Fruit fly (Drosophila melanogaster) whole organism, embryonic: ENCODE measurements around the gene Cp110.
A peak's percentile ranks its signal among the peaks of the same experiment; 100 is the strongest.

Experiments used
- Ada2b ChIP-seq: fragments of 200-800 bp; sonication (Bioruptor generic); IDR thresholded peaks from 2 replicates; pipeline ENCODE4 v1.3.6; 2022; ENCODE audit warnings: missing biosample characterization, missing genetic modification characterization
- B-H2 ChIP-seq: fragments of 200-800 bp; sonication (Bioruptor generic); optimal IDR thresholded peaks from 2 replicates; lab custom pipeline; 2018; ENCODE audit warnings: missing biosample characterization, mild to moderate bottlenecking, missing genetic modification characterization
- Blimp-1 ChIP-seq: fragments of 200-800 bp; sonication (Bioruptor generic); optimal IDR thresholded peaks from 3 replicates; lab custom pipeline; 2018; ENCODE audit warnings: missing biosample characterization, missing genetic modification characterization, mild to moderate bottlenecking, moderate library complexity, missing genetic modification reagents
- CG11398 ChIP-seq: fragments of 200-800 bp; sonication (Bioruptor generic); optimal IDR thresholded peaks from 2 replicates; lab custom pipeline; 2016; ENCODE audit warnings: missing biosample characterization, missing genetic modification characterization
- CG11723 ChIP-seq: fragments of 200-800 bp; sonication (Bioruptor generic); optimal IDR thresholded peaks from 2 replicates; lab custom pipeline; 2017; ENCODE audit warnings: missing biosample characterization, mild to moderate bottlenecking, missing genetic modification characterization
- CG12236 ChIP-seq: fragments of 200-800 bp; sonication (Bioruptor generic); optimal IDR thresholded peaks from 2 replicates; lab custom pipeline; 2016; ENCODE audit warnings: missing biosample characterization, missing genetic modification characterization
- CG12299 ChIP-seq: fragments of 200-800 bp; sonication (Bioruptor generic); optimal IDR thresholded peaks from 2 replicates; lab custom pipeline; 2018; ENCODE audit warnings: missing biosample characterization, mild to moderate bottlenecking, missing genetic modification characterization
- CG1233 ChIP-seq: fragments of 200-800 bp; sonication (Bioruptor generic); optimal IDR thresholded peaks from 4 replicates; lab custom pipeline; 2018; ENCODE audit warnings: missing biosample characterization, mild to moderate bottlenecking, missing genetic modification characterization
- CG13296 ChIP-seq: fragments of 200-800 bp; sonication (Bioruptor generic); optimal IDR thresholded peaks from 3 replicates; lab custom pipeline; 2018; ENCODE audit warnings: missing biosample characterization, mild to moderate bottlenecking, missing genetic modification characterization
- CG16815 ChIP-seq: fragments of 200-800 bp; sonication (Bioruptor generic); optimal IDR thresholded peaks from 3 replicates; lab custom pipeline; 2017; ENCODE audit warnings: missing biosample characterization, mild to moderate bottlenecking, missing genetic modification characterization
- CG18599 ChIP-seq: fragments of 200-800 bp; sonication (Bioruptor generic); optimal IDR thresholded peaks from 3 replicates; lab custom pipeline; 2017; ENCODE audit warnings: missing biosample characterization, missing genetic modification characterization, mild to moderate bottlenecking, moderate library complexity, missing genetic modification reagents
- CG18619 ChIP-seq: fragments of 200-800 bp; sonication (Bioruptor generic); optimal IDR thresholded peaks from 3 replicates; lab custom pipeline; 2017; ENCODE audit warnings: missing biosample characterization, mild to moderate bottlenecking, missing genetic modification characterization
- CG2129 ChIP-seq: fragments of 200-800 bp; sonication (Bioruptor generic); IDR thresholded peaks from 2 replicates; pipeline ENCODE4 v1.3.6; 2022; ENCODE audit warnings: missing biosample characterization, missing genetic modification characterization; ENCODE audit not compliant: partially characterized antibody
- CG2199 ChIP-seq: fragments of 200-800 bp; sonication (Bioruptor generic); IDR thresholded peaks from 3 replicates; pipeline ENCODE4 v1.3.6; 2022; ENCODE audit warnings: missing biosample characterization, missing genetic modification characterization
- CG32767 ChIP-seq: fragments of 200-800 bp; sonication (Bioruptor generic); IDR thresholded peaks from 2 replicates; pipeline ENCODE4 v1.3.6; 2022; ENCODE audit warnings: missing biosample characterization, missing genetic modification characterization
- CG33557 ChIP-seq: fragments of 200-800 bp; sonication (Bioruptor generic); optimal IDR thresholded peaks from 2 replicates; lab custom pipeline; 2019; ENCODE audit warnings: missing biosample characterization, mild to moderate bottlenecking, missing genetic modification characterization, moderate library complexity
- CG34422 ChIP-seq: fragments of 200-800 bp; sonication (Bioruptor generic); IDR thresholded peaks from 3 replicates; pipeline ENCODE4 v1.3.6; 2022; ENCODE audit warnings: missing biosample characterization, missing genetic modification characterization
- CG3847 ChIP-seq: fragments of 200-800 bp; sonication (Bioruptor generic); IDR thresholded peaks from 2 replicates; pipeline ENCODE4 v1.3.6; 2022; ENCODE audit warnings: missing biosample characterization, missing genetic modification characterization
- CG42726 ChIP-seq: fragments of 200-800 bp; sonication (Bioruptor generic); IDR thresholded peaks from 2 replicates; pipeline ENCODE4 v1.3.6; 2022; ENCODE audit warnings: missing biosample characterization, missing genetic modification characterization; ENCODE audit not compliant: partially characterized antibody
- CG4730 ChIP-seq: fragments of 200-800 bp; sonication (Bioruptor generic); IDR thresholded peaks from 2 replicates; pipeline ENCODE4 v1.3.6; 2022; ENCODE audit warnings: missing biosample characterization, missing genetic modification characterization
- CG7271 ChIP-seq: fragments of 200-800 bp; sonication (Bioruptor generic); optimal IDR thresholded peaks from 2 replicates; lab custom pipeline; 2018; ENCODE audit warnings: missing biosample characterization, mild to moderate bottlenecking, missing genetic modification characterization, moderate library complexity
- CG7556 ChIP-seq: fragments of 200-800 bp; sonication (Bioruptor generic); optimal IDR thresholded peaks from 2 replicates; lab custom pipeline; 2017; ENCODE audit warnings: missing biosample characterization, mild to moderate bottlenecking, missing genetic modification characterization
- CG7839 ChIP-seq: fragments of 200-800 bp; sonication (Bioruptor generic); optimal IDR thresholded peaks from 3 replicates; lab custom pipeline; 2018; ENCODE audit warnings: missing biosample characterization, mild to moderate bottlenecking, missing genetic modification characterization, moderate library complexity
- CG7928 ChIP-seq: fragments of 200-800 bp; sonication (Bioruptor generic); optimal IDR thresholded peaks from 2 replicates; lab custom pipeline; 2017; ENCODE audit warnings: missing biosample characterization, mild to moderate bottlenecking, missing genetic modification characterization
- CG9215 ChIP-seq: fragments of 200-800 bp; sonication (Bioruptor generic); IDR thresholded peaks from 2 replicates; pipeline ENCODE4 v1.3.6; 2022; ENCODE audit warnings: missing biosample characterization, missing genetic modification characterization
- Dek ChIP-seq: fragments of 200-800 bp; sonication (Bioruptor generic); optimal IDR thresholded peaks from 3 replicates; lab custom pipeline; 2019; ENCODE audit warnings: missing biosample characterization, mild to moderate bottlenecking, missing genetic modification characterization, moderate library complexity
- Gug ChIP-seq: fragments of 200-800 bp; sonication (Bioruptor generic); IDR thresholded peaks from 4 replicates; pipeline ENCODE4 v1.3.6; 2022; ENCODE audit warnings: missing biosample characterization, missing genetic modification characterization
- Hmx ChIP-seq: fragments of 200-800 bp; sonication (Bioruptor generic); optimal IDR thresholded peaks from 2 replicates; lab custom pipeline; 2016; ENCODE audit warnings: missing biosample characterization, missing genetic modification characterization
- Nf-YC ChIP-seq: fragments of 200-800 bp; optimal IDR thresholded peaks from 3 replicates; lab custom pipeline; 2019; ENCODE audit warnings: missing biosample characterization, mild to moderate bottlenecking, missing genetic modification characterization, moderate library complexity
- Ptx1 ChIP-seq: fragments of 200-800 bp; sonication (Bioruptor generic); IDR thresholded peaks from 2 replicates; pipeline ENCODE4 v1.3.6; 2022; ENCODE audit warnings: missing biosample characterization, missing genetic modification characterization
- Sry-β ChIP-seq: fragments of 200-800 bp; sonication (Bioruptor generic); optimal IDR thresholded peaks from 2 replicates; lab custom pipeline; 2018; ENCODE audit warnings: missing biosample characterization, mild to moderate bottlenecking, missing genetic modification characterization, moderate library complexity
- Ssrp ChIP-seq: fragments of 200-800 bp; sonication (Bioruptor generic); optimal IDR thresholded peaks from 2 replicates; lab custom pipeline; 2018; ENCODE audit warnings: missing biosample characterization, mild to moderate bottlenecking, missing genetic modification characterization, moderate library complexity
- amos ChIP-seq: fragments of 200-800 bp; sonication (Bioruptor generic); IDR thresholded peaks from 2 replicates; pipeline ENCODE4 v1.3.6; 2022; ENCODE audit warnings: missing biosample characterization, missing genetic modification characterization; ENCODE audit not compliant: partially characterized antibody
- ase ChIP-seq: fragments of 200-800 bp; sonication (Bioruptor generic); IDR thresholded peaks from 3 replicates; pipeline ENCODE4 v1.3.6; 2022; ENCODE audit warnings: missing biosample characterization, missing genetic modification characterization
- cas ChIP-seq: fragments of 200-800 bp; sonication (Bioruptor generic); IDR thresholded peaks from 2 replicates; pipeline ENCODE4 v1.3.6; 2022; ENCODE audit warnings: missing biosample characterization, missing genetic modification characterization
- chif ChIP-seq, 2 experiments: fragments of 200-800 bp; sonication (Bioruptor generic); optimal IDR thresholded peaks; 3 replicates each; lab custom pipeline; 2016; ENCODE audit warnings: missing biosample characterization in 2 of 2, missing genetic modification characterization in 2 of 2
- chinmo ChIP-seq: fragments of 200-800 bp; sonication (Bioruptor generic); IDR thresholded peaks from 4 replicates; pipeline ENCODE4 v1.3.6; 2022; ENCODE audit warnings: missing biosample characterization, missing genetic modification characterization; ENCODE audit not compliant: partially characterized antibody
- chm ChIP-seq: fragments of 200-800 bp; sonication (Bioruptor generic); IDR thresholded peaks from 2 replicates; pipeline ENCODE4 v1.3.6; 2022; ENCODE audit warnings: missing biosample characterization, missing genetic modification characterization
- crc ChIP-seq: fragments of 200-800 bp; sonication (Bioruptor generic); optimal IDR thresholded peaks from 2 replicates; lab custom pipeline; 2016; ENCODE audit warnings: missing biosample characterization, missing genetic modification characterization
- fd96Cb ChIP-seq: fragments of 200-800 bp; sonication (Bioruptor generic); optimal IDR thresholded peaks from 2 replicates; lab custom pipeline; 2018; ENCODE audit warnings: missing biosample characterization, mild to moderate bottlenecking, missing genetic modification characterization, moderate library complexity
- gcm ChIP-seq: fragments of 200-800 bp; sonication (Bioruptor generic); optimal IDR thresholded peaks from 2 replicates; lab custom pipeline; 2019; ENCODE audit warnings: missing biosample characterization, mild to moderate bottlenecking, missing genetic modification characterization, moderate library complexity
- her ChIP-seq: fragments of 200-800 bp; sonication (Bioruptor generic); optimal IDR thresholded peaks from 2 replicates; lab custom pipeline; 2016; ENCODE audit warnings: missing biosample characterization, missing genetic modification characterization
- kah ChIP-seq: fragments of 200-800 bp; sonication (Bioruptor generic); optimal IDR thresholded peaks from 2 replicates; lab custom pipeline; 2018; ENCODE audit warnings: missing biosample characterization, mild to moderate bottlenecking, missing genetic modification characterization
- ranshi ChIP-seq: fragments of 200-800 bp; sonication (Bioruptor generic); IDR thresholded peaks from 2 replicates; pipeline ENCODE4 v1.3.6; 2022; ENCODE audit warnings: missing biosample characterization, missing genetic modification characterization
- run ChIP-seq: fragments of 200-800 bp; sonication (Bioruptor generic); optimal IDR thresholded peaks from 3 replicates; lab custom pipeline; 2018; ENCODE audit warnings: missing biosample characterization, mild to moderate bottlenecking, missing genetic modification characterization
- trh ChIP-seq: fragments of 200-800 bp; sonication (Bioruptor generic); optimal IDR thresholded peaks from 2 replicates; lab custom pipeline; 2016; ENCODE audit warnings: missing biosample characterization, missing genetic modification characterization
- wek ChIP-seq: fragments of 200-800 bp; sonication (Bioruptor generic); optimal IDR thresholded peaks from 3 replicates; lab custom pipeline; 2018; ENCODE audit warnings: missing biosample characterization, mild to moderate bottlenecking, missing genetic modification characterization, moderate library complexity

Cp110 gene

dm6 chrX:22487667-22488593 is 6.0 kb downstream of the Cp110 start (continued):
- no peak for TF ChIP-seq trh (GFP tag; lab: Kevin White, UChicago)
- TF ChIP-seq CG7839 = peak; percentile 59
- peak; percentile 56 for TF ChIP-seq CG3847 (GFP tag; lab: Robert Waterston, UW)
- TF ChIP-seq run (tag; lab: Kevin White, UChicago) = no peak
- TF ChIP-seq CG12236 = no peak
- no peak for TF ChIP-seq kah
- peak; percentile 33 for TF ChIP-seq Blimp-1 (GFP tag; lab: Kevin White, UChicago)
- TF ChIP-seq CG42726 (GFP tag; lab: Robert Waterston, UW) = no peak
- no peak for TF ChIP-seq CG1233 (GFP tag; lab: Kevin White, UChicago)
- TF ChIP-seq Dek (tag; lab: Kevin White, UChicago) = peak; percentile 43
- peak; percentile 52 for TF ChIP-seq Ada2b (GFP tag; lab: Robert Waterston, UW)
- TF ChIP-seq chm = 0 out of 2 replicates have a peak, but pooled peaks have one; percentile 32
- TF ChIP-seq CG12299 (tag; lab: Kevin White, UChicago) = no peak
- TF ChIP-seq CG11398 (GFP tag; lab: Kevin White, UChicago) = no peak
- TF ChIP-seq gcm (GFP tag; lab: Kevin White, UChicago) = no peak
- TF ChIP-seq chinmo (GFP tag; lab: Robert Waterston, UW) = peak; percentile 72; the same call in 1 of the 4 replicates
- no peak for TF ChIP-seq CG7928 (GFP tag; lab: Kevin White, UChicago)
- 0 out of 3 replicates have a peak, but pooled peaks have one; percentile 9 for TF ChIP-seq CG2199 (GFP tag; lab: Robert Waterston, UW)
- no peak for TF ChIP-seq B-H2
- no peak for TF ChIP-seq CG11723
- no peak for TF ChIP-seq amos (GFP tag; lab: Robert Waterston, UW)
- TF ChIP-seq Hmx = no peak
- TF ChIP-seq chif (GFP tag; optimal IDR thresholded peaks at IDR 0.05; lab: Kevin White, UChicago) = no peak
- no peak for TF ChIP-seq CG9215 (GFP tag; lab: Robert Waterston, UW)
- no peak for TF ChIP-seq CG16815 (GFP tag; lab: Kevin White, UChicago)
- TF ChIP-seq CG2129 (GFP tag; lab: Robert Waterston, UW) = no peak
- TF ChIP-seq CG7271 (tag; lab: Kevin White, UChicago) = no peak
- TF ChIP-seq Sry-β (GFP tag; lab: Kevin White, UChicago) = no peak
- no peak for TF ChIP-seq CG7556 (GFP tag; lab: Kevin White, UChicago)
- no peak for TF ChIP-seq cas (GFP tag; lab: Robert Waterston, UW)
- no peak for TF ChIP-seq her (GFP tag; lab: Kevin White, UChicago)
- 0 out of 2 replicates have a peak, but pooled peaks have one; percentile 39 for TF ChIP-seq ranshi (GFP tag; lab: Robert Waterston, UW)
- TF ChIP-seq fd96Cb (tag; lab: Kevin White, UChicago) = peak; percentile 52
- peak; percentile 20 for TF ChIP-seq Ssrp (tag; lab: Kevin White, UChicago)
- no peak for TF ChIP-seq CG32767 (GFP tag; lab: Robert Waterston, UW)
- 0 out of 3 replicates have a peak, but pooled peaks have one; percentile 48 for TF ChIP-seq CG34422
- TF ChIP-seq crc (GFP tag; lab: Kevin White, UChicago) = no peak
- TF ChIP-seq CG18599 (GFP tag; lab: Kevin White, UChicago) = peak; percentile 76
- TF ChIP-seq CG33557 (GFP tag; lab: Kevin White, UChicago) = no peak
- TF ChIP-seq Nf-YC (tag; lab: Kevin White, UChicago) = no peak
- TF ChIP-seq wek (GFP tag; lab: Kevin White, UChicago) = no peak
- 0 out of 2 replicates have a peak, but pooled peaks have one; percentile 22 for TF ChIP-seq CG4730
- peak; percentile 19; the same call in 1 of the 3 replicates for TF ChIP-seq ase (GFP tag; lab: Robert Waterston, UW)
- TF ChIP-seq CG13296 = no peak
- TF ChIP-seq Gug (GFP tag; lab: Robert Waterston, UW) = no peak; the same call in 3 of the 4 replicates
- TF ChIP-seq CG18619 (GFP tag; lab: Kevin White, UChicago) = peak; percentile 34
- peak; percentile 68 for TF ChIP-seq Ptx1 (GFP tag; lab: Robert Waterston, UW)
